Worm (Caenorhabditis elegans) whole organism, early embryonic: ENCODE measurements around the gene str-68.

Experiments used
- B0310.2 ChIP-seq: sonication (generic microtip); optimal IDR thresholded peaks from 2 replicates; lab custom pipeline; 2016; ENCODE audit warnings: mild to moderate bottlenecking, missing genetic modification characterization, missing compliant biosample characterization
- F13C5.2 ChIP-seq: sonication (generic microtip); optimal IDR thresholded peaks from 2 replicates; lab custom pipeline; 2017; ENCODE audit warnings: mild to moderate bottlenecking, missing genetic modification characterization, inconsistent platforms, missing compliant biosample characterization
- aly-1 ChIP-seq: sonication (generic microtip); optimal IDR thresholded peaks from 2 replicates; lab custom pipeline; 2016; ENCODE audit warnings: missing genetic modification characterization, missing compliant biosample characterization
- ama-1 ChIP-seq: fragments of 150-350 bp; optimal IDR thresholded peaks from 2 replicates; lab custom pipeline; 2014
- ceh-13 ChIP-seq: fragments of 200-800 bp; sonication (Bioruptor generic); optimal IDR thresholded peaks from 2 replicates; lab custom pipeline; 2018; ENCODE audit warnings: mild to moderate bottlenecking, missing genetic modification characterization, missing compliant biosample characterization
- ceh-36 ChIP-seq: sonication (generic microtip); optimal IDR thresholded peaks from 2 replicates; lab custom pipeline; 2016; ENCODE audit warnings: missing genetic modification characterization, inconsistent platforms, missing compliant biosample characterization
- ets-7 ChIP-seq: sonication (generic microtip); optimal IDR thresholded peaks from 2 replicates; lab custom pipeline; 2016; ENCODE audit warnings: missing genotype, missing genetic modification characterization, missing compliant biosample characterization
- flt-1 ChIP-seq: fragments of 200-800 bp; sonication (Bioruptor generic); IDR thresholded peaks from 2 replicates; pipeline ENCODE4 v1.3.6; 2022; ENCODE audit warnings: missing genetic modification characterization, missing compliant biosample characterization
- hmbx-1 ChIP-seq: sonication (generic microtip); optimal IDR thresholded peaks from 2 replicates; lab custom pipeline; 2016; ENCODE audit warnings: mild to moderate bottlenecking, missing genetic modification characterization, missing compliant biosample characterization
- hmg-4 ChIP-seq: fragments of 200-800 bp; sonication (Bioruptor generic); optimal IDR thresholded peaks from 2 replicates; lab custom pipeline; 2018; ENCODE audit warnings: mild to moderate bottlenecking, missing genetic modification characterization, missing compliant biosample characterization
- hnd-1 ChIP-seq: sonication (generic microtip); optimal IDR thresholded peaks from 2 replicates; lab custom pipeline; 2016; ENCODE audit warnings: missing genetic modification characterization, missing compliant biosample characterization
- pes-1 ChIP-seq: fragments of 200-800 bp; sonication (Bioruptor generic); IDR thresholded peaks from 2 replicates; pipeline ENCODE4 v1.3.6; 2022; ENCODE audit warnings: missing genetic modification reagents, missing genetic modification characterization, missing compliant biosample characterization
- scrt-1 ChIP-seq: fragments of 200-800 bp; sonication (Bioruptor generic); IDR thresholded peaks from 2 replicates; pipeline ENCODE4 v1.3.6; 2022; ENCODE audit warnings: missing genetic modification characterization, missing compliant biosample characterization
- sea-1 ChIP-seq: fragments of 200-800 bp; sonication (Bioruptor generic); conservative IDR thresholded peaks from 2 replicates; pipeline ENCODE4 v1.3.6; 2022; ENCODE audit warnings: missing genetic modification characterization, missing compliant biosample characterization
- tbx-11 ChIP-seq: fragments of 200-800 bp; sonication (Bioruptor generic); IDR thresholded peaks from 2 replicates; pipeline ENCODE4 v1.3.6; 2022; ENCODE audit warnings: missing genetic modification characterization, missing compliant biosample characterization
- tbx-37 ChIP-seq: fragments of 200-800 bp; sonication (Bioruptor generic); conservative IDR thresholded peaks from 2 replicates; pipeline ENCODE4 v1.3.6; 2022; ENCODE audit warnings: missing genetic modification reagents, missing genetic modification characterization, missing compliant biosample characterization
- tra-4 ChIP-seq: sonication (generic microtip); optimal IDR thresholded peaks from 2 replicates; lab custom pipeline; 2017; ENCODE audit warnings: missing genetic modification characterization, missing compliant biosample characterization

The str-68 gene

DNA sequence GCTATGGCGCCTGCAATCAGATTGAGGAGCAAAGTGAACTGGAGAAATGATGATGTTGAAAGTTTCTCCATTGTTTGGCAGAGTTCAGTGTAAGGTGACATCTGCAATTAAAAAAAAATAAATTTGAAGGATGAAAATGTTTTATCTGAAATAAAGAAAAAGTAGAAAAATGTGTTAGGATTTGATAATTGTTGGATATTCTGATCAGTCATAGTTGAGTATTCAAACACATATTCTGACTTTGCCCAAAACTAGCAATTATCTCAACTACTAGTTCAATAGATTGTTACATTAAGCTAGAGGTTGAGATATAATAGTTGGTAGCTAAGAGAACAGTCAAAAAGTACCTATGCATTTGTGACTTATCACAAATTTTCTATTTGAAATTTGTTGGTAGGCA, 37.1 kb upstream of the str-68 start, which contains the start of gene srab-10:
Gene srab-10 (minus strand): TSS at position 101 of the 400 bp plus-strand sequence.
- TF ChIP-seq ceh-36 (tag; lab: Kevin White, UChicago), result no peak
- TF ChIP-seq tbx-11 (GFP tag; lab: Robert Waterston, UW), result no peak
- TF ChIP-seq aly-1 (tag; lab: Kevin White, UChicago), result no peak
- no peak for TF ChIP-seq tbx-37 (GFP tag; lab: Robert Waterston, UW)
- TF ChIP-seq pes-1, result no peak
- TF ChIP-seq ets-7, result no peak
- TF ChIP-seq ceh-13 (GFP tag; lab: Kevin White, UChicago), result no peak
- TF ChIP-seq sea-1 (GFP tag; lab: Robert Waterston, UW), result no peak
- TF ChIP-seq B0310.2 (tag; lab: Kevin White, UChicago), result no peak
- TF ChIP-seq hmg-4 (GFP tag; lab: Kevin White, UChicago), result no peak
- no peak for TF ChIP-seq hmbx-1 (tag; lab: Kevin White, UChicago)
- no peak for TF ChIP-seq hnd-1 (tag; lab: Kevin White, UChicago)
- TF ChIP-seq tra-4 (tag; lab: Kevin White, UChicago), result no peak
- TF ChIP-seq flt-1, result no peak
- no peak for TF ChIP-seq scrt-1 (GFP tag; lab: Robert Waterston, UW)
- no peak for TF ChIP-seq ama-1 (lab: Kevin White, UChicago)
- TF ChIP-seq F13C5.2 (tag; lab: Kevin White, UChicago), result no peak

ce11 chrV:3141190-3141589, 33.8 kb upstream of the str-68 start, which contains the start of gene srab-9:
TSS of gene srab-9 (minus strand) at chrV:3141290.
- TF ChIP-seq scrt-1 (GFP tag; lab: Robert Waterston, UW), result no peak

ce11 chrV:3138488-3138887, 31.1 kb upstream of the str-68 start, which contains the start of the genes irld-3 and F02C9.1:
TSS of gene irld-3 (minus strand) at chrV:3138588.
TSS of gene F02C9.1 (plus strand) at chrV:3138703.
- no peak for TF ChIP-seq ets-7
- no peak for TF ChIP-seq scrt-1 (GFP tag; lab: Robert Waterston, UW)
- no peak for TF ChIP-seq B0310.2 (tag; lab: Kevin White, UChicago)
- TF ChIP-seq ceh-13 (GFP tag; lab: Kevin White, UChicago), result no peak
- TF ChIP-seq aly-1 (tag; lab: Kevin White, UChicago), result no peak
- TF ChIP-seq pes-1, result no peak
- no peak for TF ChIP-seq flt-1
- no peak for TF ChIP-seq hmbx-1 (tag; lab: Kevin White, UChicago)
- TF ChIP-seq ama-1 (lab: Kevin White, UChicago), result no peak
- no peak for TF ChIP-seq tra-4 (tag; lab: Kevin White, UChicago)
- no peak for TF ChIP-seq hnd-1 (tag; lab: Kevin White, UChicago)
- TF ChIP-seq sea-1 (GFP tag; lab: Robert Waterston, UW), result no peak
- no peak for TF ChIP-seq tbx-11 (GFP tag; lab: Robert Waterston, UW)
- no peak for TF ChIP-seq tbx-37 (GFP tag; lab: Robert Waterston, UW)

- TF ChIP-seq ets-7 (no peak), scrt-1 (GFP tag; lab: Robert Waterston, UW) (no peak), flt-1 (no peak)
Observed at ce11 chrV:3133293-3133755, 26.0 kb upstream of the str-68 start, which contains the start of gene F02C9.2. TSS of gene F02C9.2 (plus strand) at chrV:3133705.

DNA sequence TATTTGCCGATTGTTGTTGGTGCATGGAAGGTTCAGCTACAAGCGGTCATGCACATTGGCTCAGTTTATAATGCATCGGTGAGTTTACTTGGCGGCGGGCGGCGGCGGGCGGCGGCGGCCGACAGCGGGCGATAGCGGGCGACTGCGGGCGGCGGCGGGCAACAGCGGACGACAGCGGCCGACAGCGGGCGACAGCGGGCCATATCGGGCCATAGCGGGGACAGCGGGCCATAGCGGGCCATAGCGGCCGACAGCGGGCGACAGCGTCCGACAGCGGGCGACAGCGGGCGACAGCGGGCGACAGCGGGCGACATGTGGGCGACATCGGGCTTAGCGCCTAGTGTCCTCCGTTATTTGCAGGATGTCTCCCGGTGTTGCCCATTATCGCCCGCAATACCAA, 24.8 kb upstream of the str-68 start:
- TF ChIP-seq pes-1, result 0 out of 2 replicates have a peak, but pooled peaks have one; percentile 30
- no peak for TF ChIP-seq hmbx-1 (tag; lab: Kevin White, UChicago)

DNA sequence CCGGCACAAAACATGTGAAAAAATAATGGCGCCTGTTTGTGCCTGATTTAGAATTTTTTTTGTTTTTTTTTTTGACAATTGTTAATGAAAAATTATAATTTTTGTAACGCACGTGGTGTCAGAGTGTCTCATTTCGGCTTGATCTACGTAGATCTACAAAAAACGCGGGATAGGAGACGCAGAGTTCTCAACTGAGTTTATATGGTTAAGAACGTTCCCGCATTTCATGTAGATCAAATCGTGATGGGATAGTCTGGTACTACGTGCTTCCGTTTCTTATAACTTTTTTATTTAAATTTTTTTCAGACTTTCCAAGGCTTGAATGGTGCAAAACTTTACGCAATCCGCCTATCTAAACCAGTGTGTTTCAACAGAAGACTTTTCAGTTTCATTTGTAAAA, 21.5 kb upstream of the str-68 start, which contains the start of gene tat-6:
Gene tat-6 (plus strand): TSS at position 301 of the 400 bp plus-strand sequence.
- no peak for TF ChIP-seq ama-1 (lab: Kevin White, UChicago)
- no peak for TF ChIP-seq flt-1
- TF ChIP-seq aly-1 (tag; lab: Kevin White, UChicago), result no peak
- no peak for TF ChIP-seq scrt-1 (GFP tag; lab: Robert Waterston, UW)
- TF ChIP-seq pes-1, result no peak

DNA sequence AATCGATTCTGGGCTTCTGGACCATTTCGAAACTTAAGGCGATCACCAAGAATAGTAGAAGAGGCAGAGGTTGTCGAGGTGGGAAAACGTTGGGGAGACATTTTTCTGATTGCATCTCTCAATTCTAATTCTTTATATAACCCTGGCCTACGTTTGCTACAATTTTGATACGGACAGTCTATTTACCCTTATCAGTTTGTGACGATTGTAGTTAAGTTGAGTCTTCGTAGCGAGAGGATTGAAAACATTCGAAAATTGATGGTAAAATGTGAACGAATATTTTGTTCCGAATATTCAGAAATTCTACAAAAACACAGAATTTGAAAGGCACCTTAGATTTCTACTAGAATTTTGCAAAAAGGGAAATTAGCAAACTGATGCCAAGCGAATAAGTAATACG, 20.3 kb upstream of the str-68 start, which contains the start of gene Y73C8C.10:
Gene Y73C8C.10 (minus strand): TSS at position 101 of the 400 bp plus-strand sequence.
- TF ChIP-seq scrt-1 (GFP tag; lab: Robert Waterston, UW), result no peak
- no peak for TF ChIP-seq ceh-36 (tag; lab: Kevin White, UChicago)
- TF ChIP-seq hnd-1 (tag; lab: Kevin White, UChicago), result no peak
- TF ChIP-seq hmbx-1 (tag; lab: Kevin White, UChicago), result no peak
- TF ChIP-seq pes-1, result no peak
- no peak for TF ChIP-seq tra-4 (tag; lab: Kevin White, UChicago)
- TF ChIP-seq ets-7, result no peak
- TF ChIP-seq hmg-4 (GFP tag; lab: Kevin White, UChicago), result no peak
- no peak for TF ChIP-seq tbx-37 (GFP tag; lab: Robert Waterston, UW)
- no peak for TF ChIP-seq B0310.2 (tag; lab: Kevin White, UChicago)
- no peak for TF ChIP-seq F13C5.2 (tag; lab: Kevin White, UChicago)
- TF ChIP-seq sea-1 (GFP tag; lab: Robert Waterston, UW), result no peak

ce11 chrV:3124912-3125311, 17.6 kb upstream of the str-68 start, which contains the start of gene Y73C8C.12:
TSS of gene Y73C8C.12 (plus strand) at chrV:3125212.
- TF ChIP-seq aly-1 (tag; lab: Kevin White, UChicago) (no peak), ama-1 (lab: Kevin White, UChicago) (no peak), tbx-11 (GFP tag; lab: Robert Waterston, UW) (no peak), ceh-36 (tag; lab: Kevin White, UChicago) (no peak), flt-1 (no peak), pes-1 (no peak), tra-4 (tag; lab: Kevin White, UChicago) (no peak), B0310.2 (tag; lab: Kevin White, UChicago) (no peak), ceh-13 (GFP tag; lab: Kevin White, UChicago) (no peak), tbx-37 (GFP tag; lab: Robert Waterston, UW) (no peak), ets-7 (no peak), sea-1 (GFP tag; lab: Robert Waterston, UW) (no peak), scrt-1 (GFP tag; lab: Robert Waterston, UW) (no peak)
